Worm (Caenorhabditis elegans): ENCODE measurements around the gene F44A2.3.

The F44A2.3 gene

DNA sequence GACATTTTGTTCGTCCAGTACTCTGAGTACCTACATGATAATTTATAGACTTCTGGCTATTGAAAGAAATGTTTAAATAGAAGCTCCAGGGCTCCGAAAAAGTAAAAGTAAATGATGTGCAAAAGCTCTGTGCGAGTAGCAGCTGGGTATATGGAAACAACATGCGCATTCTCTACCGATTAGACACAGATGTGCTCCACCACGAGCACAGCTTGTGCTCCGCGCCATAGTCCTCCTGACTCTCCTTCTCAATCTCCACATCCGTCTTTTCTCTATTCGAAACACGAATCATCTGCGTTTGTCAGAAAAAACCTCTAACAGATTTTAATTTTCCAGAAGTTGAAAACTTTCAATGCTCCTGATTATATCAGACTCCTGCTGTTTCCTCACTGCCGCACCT, 21.8 kb upstream of the F44A2.3 start:
- no peak for TF ChIP-seq W03F9.2 (tag; optimal IDR thresholded peaks at IDR 0.05)
- TF ChIP-seq him-1 (tag; optimal IDR thresholded peaks at IDR 0.05) = no peak
- TF ChIP-seq dao-5 (tag; optimal IDR thresholded peaks at IDR 0.05) = no peak

DNA sequence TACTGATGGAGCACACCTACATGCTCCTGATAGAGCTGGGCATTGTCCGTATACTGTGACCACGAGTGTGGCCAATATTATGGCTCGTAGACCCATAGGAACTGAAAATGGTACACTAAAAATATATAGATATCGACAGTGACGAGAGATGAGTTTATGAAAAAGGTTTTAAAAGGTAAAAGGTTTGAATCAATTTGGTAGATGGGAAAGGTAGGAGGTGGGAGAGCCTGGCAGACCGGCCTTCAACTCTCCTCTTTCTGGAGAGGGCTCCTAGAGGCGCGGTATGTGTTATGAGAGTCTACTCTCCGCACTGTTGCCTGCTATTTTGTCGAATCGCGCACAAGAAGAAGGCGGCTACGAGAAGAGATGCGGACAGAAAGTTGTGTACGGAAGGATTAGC, 17.8 kb upstream of the F44A2.3 start, which contains the start of gene lron-2:
Gene lron-2, minus strand, starts transcription at position 101 of the 400 bp plus-strand sequence.
- no peak for TF ChIP-seq dao-5 (tag; optimal IDR thresholded peaks at IDR 0.05)
- TF ChIP-seq him-1 (tag; optimal IDR thresholded peaks at IDR 0.05) = no peak
- no peak for TF ChIP-seq W03F9.2 (tag; optimal IDR thresholded peaks at IDR 0.05)

DNA sequence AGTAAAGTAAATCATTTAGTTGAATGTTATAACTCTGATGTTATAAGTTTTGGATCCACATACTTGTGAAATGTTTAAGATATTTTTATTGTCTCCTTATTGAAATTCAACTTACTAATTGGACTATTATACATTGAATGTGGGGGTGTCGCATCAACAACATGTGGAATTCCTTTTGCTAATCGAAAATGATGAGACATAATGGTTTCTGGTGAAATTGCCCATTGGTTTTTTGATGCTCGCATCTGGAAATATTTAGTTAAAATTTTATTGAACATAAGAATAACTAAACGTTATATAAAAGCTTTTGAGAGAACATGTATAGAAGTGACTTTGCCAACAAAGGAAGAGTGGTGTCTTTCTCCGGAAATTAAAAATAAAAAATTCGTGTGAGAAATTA, 13.3 kb upstream of the F44A2.3 start, which contains the start of gene ZK682.7:
Gene ZK682.7, minus strand, starts transcription at position 247 of the 400 bp plus-strand sequence.
- TF ChIP-seq him-1 (tag; optimal IDR thresholded peaks at IDR 0.05) = no peak
- TF ChIP-seq W03F9.2 (tag; optimal IDR thresholded peaks at IDR 0.05) = no peak
- TF ChIP-seq dao-5 (tag; optimal IDR thresholded peaks at IDR 0.05) = no peak

DNA sequence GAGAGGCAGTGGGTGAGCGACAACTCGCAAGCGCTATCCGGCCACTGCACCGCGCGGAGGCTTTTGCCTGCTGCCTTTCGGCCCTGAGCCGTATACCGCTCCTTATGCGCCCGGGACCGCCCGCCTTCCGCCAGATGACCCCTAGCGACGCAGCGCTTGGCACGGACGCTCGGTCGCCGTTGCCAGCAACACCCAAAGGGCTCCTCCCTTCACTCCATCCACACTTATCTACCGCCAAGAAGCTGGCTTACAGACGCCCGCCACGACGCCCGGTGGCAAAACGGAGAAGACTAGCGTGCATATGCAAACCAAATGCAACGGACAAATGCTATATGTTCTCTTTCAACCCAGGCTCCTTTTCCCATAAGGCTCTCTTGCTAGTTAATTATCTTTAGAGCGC, 11.9 kb upstream of the F44A2.3 start:
- TF ChIP-seq him-1 (tag; optimal IDR thresholded peaks at IDR 0.05) (no peak), dao-5 (tag; optimal IDR thresholded peaks at IDR 0.05) (no peak), W03F9.2 (tag; optimal IDR thresholded peaks at IDR 0.05) (no peak)

DNA sequence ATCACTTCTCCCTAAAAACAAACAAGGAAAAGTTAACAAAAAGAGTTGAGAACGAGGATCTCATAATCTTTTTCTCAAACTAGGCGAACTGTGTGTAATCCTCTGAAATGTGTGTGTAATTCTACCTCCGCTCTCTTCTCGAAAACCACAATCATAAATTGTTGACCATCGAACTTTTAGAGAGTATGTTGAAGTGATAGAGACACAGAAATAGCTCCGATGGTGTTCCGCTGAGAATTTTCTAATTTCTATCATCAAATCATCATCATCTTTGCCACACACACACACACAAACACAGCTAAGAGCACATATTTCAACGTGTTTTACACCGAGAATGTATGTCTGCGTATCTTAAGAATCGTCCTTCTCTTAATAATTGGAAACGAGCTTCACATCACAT, 9.6 kb upstream of the F44A2.3 start:
- TF ChIP-seq W03F9.2 (tag; optimal IDR thresholded peaks at IDR 0.05) = no peak
- no peak for TF ChIP-seq dao-5 (tag; optimal IDR thresholded peaks at IDR 0.05)
- no peak for TF ChIP-seq him-1 (tag; optimal IDR thresholded peaks at IDR 0.05)

DNA sequence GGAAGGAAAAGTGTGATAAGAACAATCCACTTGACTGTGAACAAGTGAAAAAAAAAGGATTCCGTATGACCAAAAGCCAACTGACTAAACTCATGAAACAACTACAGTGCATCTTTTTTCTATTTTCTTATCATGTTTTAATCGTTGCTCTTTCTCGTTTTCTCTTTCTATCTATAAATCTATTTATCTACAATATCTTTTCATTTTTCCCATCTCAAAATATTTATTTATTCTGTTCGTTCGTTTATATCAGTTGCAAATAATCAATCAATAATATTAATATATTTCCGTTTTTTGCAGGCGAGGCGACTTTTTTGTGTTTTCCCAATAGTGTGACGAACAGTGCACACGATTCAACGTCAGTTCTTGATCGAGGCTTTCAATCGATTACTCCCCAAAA, 7.9 kb upstream of the F44A2.3 start, which contains the start of gene F44A2.5:
Gene F44A2.5, plus strand, starts transcription at position 301 of the 400 bp plus-strand sequence.
- TF ChIP-seq W03F9.2 (tag; optimal IDR thresholded peaks at IDR 0.05) (no peak), dao-5 (tag; optimal IDR thresholded peaks at IDR 0.05) (no peak), him-1 (tag; optimal IDR thresholded peaks at IDR 0.05) (no peak)

DNA sequence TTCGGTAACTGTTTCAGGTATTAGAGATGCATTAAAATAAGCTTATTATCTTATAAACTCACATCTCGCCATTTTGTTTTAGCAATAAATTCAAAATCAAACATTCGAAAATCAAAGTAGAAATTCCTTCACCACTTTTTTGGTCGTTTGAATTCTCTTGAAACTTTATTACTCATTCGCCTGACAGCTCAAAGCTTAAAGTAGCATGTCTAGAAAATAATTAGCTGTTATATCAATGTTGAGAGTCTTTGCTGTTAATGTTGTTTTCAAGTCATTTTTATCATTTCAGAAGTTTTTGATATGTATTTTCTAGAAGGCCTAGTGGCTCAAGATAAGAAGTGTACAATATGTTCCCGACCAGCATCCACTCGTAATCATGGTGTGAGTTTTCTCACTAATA, 2.2 kb upstream of the F44A2.3 start, which contains the start of gene nhr-39:
Gene nhr-39, plus strand, starts transcription at position 301 of the 400 bp plus-strand sequence.
- TF ChIP-seq dao-5 (tag; optimal IDR thresholded peaks at IDR 0.05) = no peak
- TF ChIP-seq W03F9.2 (tag; optimal IDR thresholded peaks at IDR 0.05) = no peak
- TF ChIP-seq him-1 (tag; optimal IDR thresholded peaks at IDR 0.05) = no peak

DNA sequence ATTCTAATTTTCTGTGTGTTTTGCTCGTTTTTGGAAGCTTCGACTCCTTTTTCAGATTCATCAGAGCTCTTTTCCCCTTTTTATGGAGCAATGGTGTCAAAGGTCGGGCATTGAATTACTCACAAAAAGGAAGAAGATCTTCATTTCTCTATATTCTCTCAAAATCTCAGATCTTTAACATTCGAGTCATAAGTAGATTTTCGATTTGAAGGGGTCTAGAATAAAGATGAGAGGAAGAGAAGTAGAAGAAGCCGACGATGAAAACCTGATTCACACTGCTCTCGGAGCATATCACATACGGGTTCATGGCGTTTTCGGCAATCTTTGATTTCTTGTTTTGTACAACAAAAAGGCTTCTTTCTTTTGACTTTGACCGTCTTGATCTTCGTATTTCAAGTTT, 7.2 kb downstream of the F44A2.3 start:
- no peak for TF ChIP-seq dao-5 (tag; optimal IDR thresholded peaks at IDR 0.05)
- TF ChIP-seq him-1 (tag; optimal IDR thresholded peaks at IDR 0.05) = no peak
- TF ChIP-seq W03F9.2 (tag; optimal IDR thresholded peaks at IDR 0.05) = no peak

DNA sequence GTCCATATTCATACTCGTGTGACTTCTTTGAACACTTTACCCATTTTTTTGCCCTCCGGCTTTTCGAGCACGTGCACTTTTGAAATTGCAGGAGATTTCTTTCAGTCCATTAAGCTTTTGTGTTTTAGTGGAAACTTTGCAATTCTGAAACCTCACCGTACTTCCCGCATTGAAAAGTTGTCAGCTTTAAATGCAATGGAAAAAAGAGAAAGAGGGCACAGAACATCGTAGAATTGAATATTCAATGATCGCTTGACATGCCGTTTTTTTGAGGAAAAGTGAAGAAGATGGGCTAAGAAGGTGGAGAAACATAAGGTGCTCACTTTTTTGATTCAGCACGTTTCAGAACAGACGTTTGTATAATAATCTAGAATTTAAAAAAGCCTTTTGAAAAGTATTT, 9.2 kb downstream of the F44A2.3 start:
- TF ChIP-seq him-1 (tag; optimal IDR thresholded peaks at IDR 0.05) (no peak), dao-5 (tag; optimal IDR thresholded peaks at IDR 0.05) (no peak), W03F9.2 (tag; optimal IDR thresholded peaks at IDR 0.05) (no peak)

DNA sequence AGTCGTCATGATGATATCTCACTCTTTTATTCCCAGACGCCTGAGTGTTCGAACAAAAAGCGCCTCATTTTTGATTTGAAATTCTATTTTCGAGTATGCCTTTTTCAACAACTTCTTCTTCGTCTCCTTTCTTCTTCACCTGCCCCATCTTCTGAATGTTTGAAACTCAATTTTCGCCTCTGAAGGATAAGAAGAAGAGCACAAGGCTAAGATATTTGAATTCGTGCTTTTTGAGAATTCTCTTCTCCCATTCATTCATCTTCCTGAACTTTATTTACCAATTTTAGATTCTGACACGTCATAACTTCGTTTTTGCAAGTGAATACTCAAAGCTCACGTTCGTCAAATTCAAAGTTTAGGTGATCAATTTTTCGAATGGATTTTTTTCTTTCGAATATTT, 11.8 kb downstream of the F44A2.3 start:
- no peak for TF ChIP-seq him-1 (tag; optimal IDR thresholded peaks at IDR 0.05)
- TF ChIP-seq W03F9.2 (tag; optimal IDR thresholded peaks at IDR 0.05) = no peak
- TF ChIP-seq dao-5 (tag; optimal IDR thresholded peaks at IDR 0.05) = no peak

DNA sequence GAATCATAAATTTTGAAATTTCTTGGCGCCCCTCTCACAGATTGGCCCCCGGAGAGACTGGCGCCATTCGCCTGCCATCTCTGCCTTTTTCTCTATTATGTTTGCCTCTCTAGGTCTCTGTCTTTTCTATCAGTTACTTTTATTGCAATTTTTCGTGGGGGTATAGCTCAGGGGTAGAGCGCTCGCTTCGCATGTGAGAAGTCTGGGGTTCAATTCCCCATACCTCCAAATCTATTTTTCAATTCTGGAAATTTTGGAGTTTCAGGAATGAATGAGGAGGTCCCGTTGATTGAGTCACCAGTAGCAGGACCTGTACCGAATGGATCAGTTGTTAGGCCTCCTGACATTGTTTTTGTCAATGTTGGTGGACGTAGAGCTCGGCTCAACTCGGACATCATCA, 12.8 kb downstream of the F44A2.3 start, which contains the start of gene kvs-3:
Gene kvs-3, plus strand, starts transcription at position 266 of the 400 bp plus-strand sequence.
- TF ChIP-seq W03F9.2 (tag; optimal IDR thresholded peaks at IDR 0.05) (no peak), dao-5 (tag; optimal IDR thresholded peaks at IDR 0.05) (peak; percentile 79), him-1 (tag; optimal IDR thresholded peaks at IDR 0.05) (peak; percentile 88)

DNA sequence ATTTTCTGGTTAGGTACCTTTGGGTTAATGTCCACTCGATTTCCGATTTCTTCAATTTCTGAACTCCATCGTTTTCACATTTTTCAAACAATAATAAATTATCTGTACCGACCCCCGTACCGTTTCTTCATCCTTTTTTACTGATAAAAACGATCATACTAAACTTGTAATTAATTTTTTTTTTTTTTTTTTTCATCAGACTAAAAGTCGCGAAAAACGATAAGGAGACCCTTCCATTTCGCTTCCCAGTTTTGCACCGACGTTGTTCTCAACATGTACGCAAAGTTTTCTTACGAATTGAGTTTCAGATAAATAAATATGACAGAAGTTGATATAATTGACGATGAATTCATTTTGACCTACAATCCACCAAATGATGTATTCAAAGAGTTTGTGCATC, 16.0 kb downstream of the F44A2.3 start, which contains the start of gene F44A2.7:
Gene F44A2.7, plus strand, starts transcription at position 301 of the 400 bp plus-strand sequence.
- TF ChIP-seq W03F9.2 (tag; optimal IDR thresholded peaks at IDR 0.05) (no peak), dao-5 (tag; optimal IDR thresholded peaks at IDR 0.05) (no peak), him-1 (tag; optimal IDR thresholded peaks at IDR 0.05) (no peak)

DNA sequence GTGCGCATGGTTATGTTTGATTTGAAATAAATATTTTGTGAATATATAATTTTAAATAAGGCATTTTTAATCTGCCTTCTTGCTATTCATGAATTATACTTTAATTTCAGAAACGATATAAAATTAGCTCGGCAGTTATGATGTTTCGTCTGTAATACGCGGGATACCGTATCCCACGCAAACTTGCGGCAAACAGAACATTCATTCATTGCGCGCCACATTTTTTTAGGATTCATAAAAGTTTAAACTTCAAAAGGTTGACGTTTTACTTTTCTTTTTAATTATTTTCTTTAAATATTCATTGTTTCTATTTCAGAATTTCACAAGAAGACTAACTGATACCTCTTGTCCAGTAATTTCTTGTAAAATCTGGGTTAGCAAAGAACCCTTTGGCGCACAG, 17.7 kb downstream of the F44A2.3 start, which contains the start of gene tag-153:
Gene tag-153, plus strand, starts transcription at position 200 of the 400 bp plus-strand sequence.
- TF ChIP-seq dao-5 (tag; optimal IDR thresholded peaks at IDR 0.05) (no peak), W03F9.2 (tag; optimal IDR thresholded peaks at IDR 0.05) (no peak), him-1 (tag; optimal IDR thresholded peaks at IDR 0.05) (no peak)

DNA sequence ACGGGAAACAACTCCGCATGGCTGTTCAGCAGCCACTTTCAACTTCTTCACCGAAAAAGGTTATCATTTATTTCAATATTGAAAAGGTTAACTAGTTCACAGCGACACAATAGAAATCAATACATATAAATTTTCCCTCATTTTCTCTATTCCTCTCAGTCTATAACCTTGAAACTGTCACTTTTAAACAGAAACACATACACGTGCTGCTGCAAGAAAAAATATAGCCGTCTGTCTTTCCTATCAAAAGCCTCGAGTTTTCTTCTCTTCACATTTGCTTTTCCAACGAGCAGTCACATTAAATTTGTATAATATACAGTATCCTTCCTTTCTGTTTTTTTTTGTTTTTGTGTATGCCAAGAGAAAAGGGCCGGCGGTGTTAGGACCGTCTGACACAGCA, 19.0 kb downstream of the F44A2.3 start:
- no peak for TF ChIP-seq W03F9.2 (tag; optimal IDR thresholded peaks at IDR 0.05)
- TF ChIP-seq him-1 (tag; optimal IDR thresholded peaks at IDR 0.05) = no peak
- no peak for TF ChIP-seq dao-5 (tag; optimal IDR thresholded peaks at IDR 0.05)

DNA sequence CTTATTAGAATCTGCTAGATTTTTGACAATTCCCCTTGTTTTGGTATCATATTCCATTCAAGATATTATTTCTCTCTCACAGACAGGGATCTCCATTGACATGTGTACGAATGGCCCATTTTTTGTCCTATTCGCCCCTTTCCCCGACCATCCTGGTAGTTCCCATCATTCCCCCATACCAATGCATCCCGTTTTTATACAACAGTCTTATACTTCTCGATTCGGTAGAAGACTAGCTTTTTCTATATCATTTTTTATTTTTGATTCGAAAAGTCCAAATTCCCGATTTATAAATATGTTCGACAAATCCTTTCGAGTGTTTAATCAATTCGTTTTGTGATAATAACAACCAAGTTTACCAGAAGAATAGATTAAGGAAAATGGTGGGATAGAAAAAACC, 21.7 kb downstream of the F44A2.3 start:
- peak; percentile 20 for TF ChIP-seq dao-5 (tag; optimal IDR thresholded peaks at IDR 0.05)
- TF ChIP-seq him-1 (tag; optimal IDR thresholded peaks at IDR 0.05) = no peak
